Fruit fly (Drosophila melanogaster): ENCODE results near the gene CG7920.

The CG7920 gene

dm6 chr3R:30056592-30057135 is 41.6 kb upstream of the CG7920 start, which contains the start of the genes CG7950 and Rpp14a (continued):
- TF ChIP-seq CG17829 (tag; optimal IDR thresholded peaks at IDR 0.05) (peak; percentile 83), gce (GFP tag; IDR thresholded peaks at IDR 0.05) (no peak), HLH3B (GFP tag; IDR thresholded peaks at IDR 0.05) (peak; percentile 77), otp (GFP tag; IDR thresholded peaks at IDR 0.05) (peak; percentile 77), Doc3 (GFP tag; IDR thresholded peaks at IDR 0.05; ENCODE audit: partially characterized antibody) (0 out of 3 replicates have a peak, but pooled peaks have one; percentile 5), jing (GFP tag; optimal IDR thresholded peaks at IDR 0.05) (no peak), ems (GFP tag; optimal IDR thresholded peaks at IDR 0.05) (peak; percentile 85), nerfin-1 (tag; optimal IDR thresholded peaks at IDR 0.05) (peak; percentile 51), zfh1 (GFP tag; IDR thresholded peaks at IDR 0.05) (peak; percentile 87), sug (tag; optimal IDR thresholded peaks at IDR 0.05) (peak; percentile 83), CG17568 (GFP tag; optimal IDR thresholded peaks at IDR 0.05) (no peak), zen2 (GFP tag; IDR thresholded peaks at IDR 0.05; ENCODE audit: partially characterized antibody) (no peak; the same call in 2 of the 3 replicates), Dad (GFP tag; optimal IDR thresholded peaks at IDR 0.05) (peak; percentile 62), Drgx (GFP tag; IDR thresholded peaks at IDR 0.05) (peak; percentile 80), CG4404 (GFP tag; IDR thresholded peaks at IDR 0.05) (peak; percentile 72), CG12155 (GFP tag; optimal IDR thresholded peaks at IDR 0.05) (peak; percentile 80), pho (GFP tag; optimal IDR thresholded peaks at IDR 0.05) (peak; percentile 85), Sox100B (GFP tag; optimal IDR thresholded peaks at IDR 0.05) (no peak), CG11247 (GFP tag; IDR thresholded peaks at IDR 0.05) (peak; percentile 58), Usf (GFP tag; optimal IDR thresholded peaks at IDR 0.05) (peak; percentile 27), BEAF-32 (GFP tag; optimal IDR thresholded peaks at IDR 0.05) (peak; percentile 31), usp (GFP tag; optimal IDR thresholded peaks at IDR 0.05) (no peak), CG1647 (GFP tag; optimal IDR thresholded peaks at IDR 0.05) (no peak), Bgb (GFP tag; IDR thresholded peaks at IDR 0.05; ENCODE audit: partially characterized antibody) (no peak), CG5953 (GFP tag; IDR thresholded peaks at IDR 0.05) (peak; percentile 51; the same call in 1 of the 2 replicates), tna (GFP tag; IDR thresholded peaks at IDR 0.05; ENCODE audit: partially characterized antibody) (no peak), ac (GFP tag; optimal IDR thresholded peaks at IDR 0.05) (no peak), CG12659 (GFP tag; optimal IDR thresholded peaks at IDR 0.05) (peak; percentile 65), ap (GFP tag; IDR thresholded peaks at IDR 0.05) (peak; percentile 73), pnt (GFP tag; optimal IDR thresholded peaks at IDR 0.05) (peak; percentile 65), onecut (GFP tag; IDR thresholded peaks at IDR 0.05) (peak; percentile 36; the same call in 1 of the 2 replicates), Xrp1 (GFP tag; IDR thresholded peaks at IDR 0.05) (peak; percentile 86), mam (GFP tag; optimal IDR thresholded peaks at IDR 0.05) (peak; percentile 85), CG14710 (tag; optimal IDR thresholded peaks at IDR 0.05) (peak; percentile 78), CG17328 (GFP tag; IDR thresholded peaks at IDR 0.05) (peak; percentile 78), Pdp1 (GFP tag; optimal IDR thresholded peaks at IDR 0.05) (peak; percentile 83 to 97), nerfin-2 (GFP tag; IDR thresholded peaks at IDR 0.05; ENCODE audit: partially characterized antibody) (no peak), sc (optimal IDR thresholded peaks at IDR 0.05) (no peak), sc (GFP tag; optimal IDR thresholded peaks at IDR 0.05) (peak; percentile 2), pfk (GFP tag; optimal IDR thresholded peaks at IDR 0.05) (no peak), Nf-YA (GFP tag; IDR thresholded peaks at IDR 0.05) (no peak), CG16779 (GFP tag; IDR thresholded peaks at IDR 0.05) (peak; percentile 62), pita (GFP tag; optimal IDR thresholded peaks at IDR 0.05) (no peak), CG14050 (GFP tag; IDR thresholded peaks at IDR 0.05) (peak; percentile 77), mirr (GFP tag; optimal IDR thresholded peaks at IDR 0.05) (peak; percentile 19), Hr39 (optimal IDR thresholded peaks at IDR 0.05) (no peak), CG15514 (GFP tag; optimal IDR thresholded peaks at IDR 0.05) (peak; percentile 92), Scr (GFP tag; IDR thresholded peaks at IDR 0.05; ENCODE audit: partially characterized antibody) (peak; percentile 23; the same call in 1 of the 2 replicates), kah (GFP tag; optimal IDR thresholded peaks at IDR 0.05) (no peak), Rx (GFP tag; IDR thresholded peaks at IDR 0.05) (peak; percentile 56), CG3065 (GFP tag; optimal IDR thresholded peaks at IDR 0.05) (no peak)
